Fruit fly (Drosophila melanogaster) whole organism, embryonic: ENCODE results near the gene SkpE.

Experiments used
- Asciz ChIP-seq: fragments of 200-800 bp; sonication (Bioruptor generic); optimal IDR thresholded peaks from 2 replicates; lab custom pipeline; 2017; ENCODE audit warnings: missing biosample characterization, mild to moderate bottlenecking, missing genetic modification characterization, missing genetic modification reagents
- Blimp-1 ChIP-seq: fragments of 200-800 bp; sonication (Bioruptor generic); optimal IDR thresholded peaks from 3 replicates; lab custom pipeline; 2018; ENCODE audit warnings: missing biosample characterization, missing genetic modification characterization, mild to moderate bottlenecking, moderate library complexity, missing genetic modification reagents
- CG11247 ChIP-seq: fragments of 200-800 bp; sonication (Bioruptor generic); IDR thresholded peaks from 2 replicates; pipeline ENCODE4 v1.3.6; 2022; ENCODE audit warnings: missing biosample characterization, missing genetic modification characterization
- CG30020 ChIP-seq: fragments of 200-800 bp; optimal IDR thresholded peaks from 2 replicates; lab custom pipeline; 2019; ENCODE audit warnings: missing biosample characterization, mild to moderate bottlenecking, missing genetic modification characterization, moderate library complexity
- CG34224 ChIP-seq: fragments of 200-800 bp; sonication (Bioruptor generic); IDR thresholded peaks from 3 replicates; pipeline ENCODE4 v1.3.6; 2022; ENCODE audit warnings: missing biosample characterization, missing genetic modification characterization; ENCODE audit not compliant: partially characterized antibody
- CG3847 ChIP-seq: fragments of 200-800 bp; sonication (Bioruptor generic); IDR thresholded peaks from 2 replicates; pipeline ENCODE4 v1.3.6; 2022; ENCODE audit warnings: missing biosample characterization, missing genetic modification characterization
- CG4424 ChIP-seq: fragments of 200-800 bp; sonication (Bioruptor generic); optimal IDR thresholded peaks from 3 replicates; lab custom pipeline; 2016; ENCODE audit warnings: missing biosample characterization, missing genetic modification characterization
- CG7271 ChIP-seq: fragments of 200-800 bp; sonication (Bioruptor generic); optimal IDR thresholded peaks from 2 replicates; lab custom pipeline; 2018; ENCODE audit warnings: missing biosample characterization, mild to moderate bottlenecking, missing genetic modification characterization, moderate library complexity
- CG8089 ChIP-seq: fragments of 200-800 bp; sonication (Bioruptor generic); optimal IDR thresholded peaks from 3 replicates; lab custom pipeline; 2016; ENCODE audit warnings: missing biosample characterization, missing genetic modification characterization
- CG8765 ChIP-seq: fragments of 200-800 bp; sonication (Bioruptor generic); IDR thresholded peaks from 2 replicates; pipeline ENCODE4 v1.3.6; 2022; ENCODE audit warnings: missing biosample characterization, missing genetic modification characterization
- CG9609 ChIP-seq: fragments of 200-800 bp; sonication (Bioruptor generic); optimal IDR thresholded peaks from 3 replicates; lab custom pipeline; 2016; ENCODE audit warnings: missing biosample characterization, missing genetic modification characterization
- D ChIP-seq, 2 experiments: fragments of 200-800 bp in 1 of 2; fragments of >200 bp in 1 of 2; sonication (Bioruptor generic) in 1 of 2; optimal IDR thresholded peaks; 2 replicates in 1 of 2; 3 replicates in 1 of 2; lab custom pipeline; 2017; ENCODE audit warnings: mild to moderate bottlenecking in 1 of 2, missing biosample characterization in 1 of 2, missing genetic modification characterization in 1 of 2, missing genetic modification reagents in 1 of 2
- Dad ChIP-seq: fragments of 200-800 bp; sonication (Bioruptor generic); optimal IDR thresholded peaks from 3 replicates; lab custom pipeline; 2016; ENCODE audit warnings: missing biosample characterization, missing genetic modification characterization
- Dfd ChIP-seq, 2 experiments: fragments of >200 bp; optimal IDR thresholded peaks; 2 replicates each; lab custom pipeline; 2017; ENCODE audit warnings: missing biosample characterization in 2 of 2, missing genetic modification characterization in 2 of 2
- Dip3 ChIP-seq: fragments of 200-800 bp; sonication (Bioruptor generic); optimal IDR thresholded peaks from 3 replicates; lab custom pipeline; 2016; ENCODE audit warnings: missing biosample characterization, missing genetic modification characterization
- Ets65A ChIP-seq: fragments of 200-800 bp; sonication (Bioruptor generic); peaks from one replicate; lab custom pipeline; 2016; ENCODE audit warnings: missing biosample characterization, missing genetic modification characterization
- HLH4C ChIP-seq: fragments of 200-800 bp; sonication (Bioruptor generic); IDR thresholded peaks from 3 replicates; pipeline ENCODE4 v1.3.6; 2022; ENCODE audit warnings: missing biosample characterization, missing genetic modification characterization; ENCODE audit not compliant: partially characterized antibody
- MTF-1 ChIP-seq: fragments of 200-800 bp; sonication (Bioruptor generic); optimal IDR thresholded peaks from 2 replicates; lab custom pipeline; 2018; ENCODE audit warnings: missing biosample characterization, mild to moderate bottlenecking, missing genetic modification characterization, borderline replicate concordance
- Myb ChIP-seq: fragments of 200-800 bp; sonication (Bioruptor generic); optimal IDR thresholded peaks from 2 replicates; lab custom pipeline; 2016; ENCODE audit warnings: missing biosample characterization, missing genetic modification characterization
- Nf-YA ChIP-seq: fragments of 200-800 bp; sonication (Bioruptor generic); IDR thresholded peaks from 2 replicates; pipeline ENCODE4 v1.3.6; 2022; ENCODE audit warnings: missing biosample characterization, missing genetic modification characterization
- Oli ChIP-seq: fragments of 200-800 bp; sonication (Bioruptor generic); optimal IDR thresholded peaks from 2 replicates; lab custom pipeline; 2018; ENCODE audit warnings: missing biosample characterization, mild to moderate bottlenecking, missing genetic modification characterization, moderate library complexity
- Sin3A ChIP-seq: fragments of >200 bp; optimal IDR thresholded peaks from 2 replicates; lab custom pipeline; 2018
- Stat92E ChIP-seq, 3 experiments: fragments of >200 bp in 2 of 3; fragments of 200-800 bp in 1 of 3; sonication (Bioruptor generic) in 1 of 3; optimal IDR thresholded peaks; 2 replicates each; lab custom pipeline; 2017 to 2019; ENCODE audit warnings: missing biosample characterization in 3 of 3, missing genetic modification characterization in 3 of 3, mild to moderate bottlenecking in 1 of 3, moderate library complexity in 1 of 3
- Vsx1 ChIP-seq: fragments of 200-800 bp; sonication (Bioruptor generic); optimal IDR thresholded peaks from 2 replicates; lab custom pipeline; 2017; ENCODE audit warnings: missing biosample characterization, mild to moderate bottlenecking, missing genetic modification characterization, missing genetic modification reagents
- Xrp1 ChIP-seq: fragments of 200-800 bp; sonication (Bioruptor generic); IDR thresholded peaks from 2 replicates; pipeline ENCODE4 v1.3.6; 2022; ENCODE audit warnings: missing biosample characterization, missing genetic modification characterization
- ac ChIP-seq: fragments of 200-800 bp; sonication (Bioruptor generic); optimal IDR thresholded peaks from 3 replicates; lab custom pipeline; 2017; ENCODE audit warnings: missing biosample characterization, mild to moderate bottlenecking, missing genetic modification characterization
- ash1 ChIP-seq: fragments of 200-800 bp; sonication (Bioruptor generic); optimal IDR thresholded peaks from 2 replicates; lab custom pipeline; 2018; ENCODE audit warnings: missing biosample characterization, mild to moderate bottlenecking, missing genetic modification characterization
- az2 ChIP-seq: fragments of 200-800 bp; sonication (Bioruptor generic); optimal IDR thresholded peaks from 3 replicates; lab custom pipeline; 2016; ENCODE audit warnings: missing biosample characterization, missing genetic modification characterization
- cg ChIP-seq: fragments of 200-800 bp; sonication (Bioruptor generic); optimal IDR thresholded peaks from 3 replicates; lab custom pipeline; 2019; ENCODE audit warnings: missing biosample characterization, mild to moderate bottlenecking, missing genetic modification characterization, moderate library complexity
- chif ChIP-seq, 2 experiments: fragments of 200-800 bp; sonication (Bioruptor generic); optimal IDR thresholded peaks; 3 replicates each; lab custom pipeline; 2016; ENCODE audit warnings: missing biosample characterization in 2 of 2, missing genetic modification characterization in 2 of 2
- dimm ChIP-seq: fragments of 200-800 bp; sonication (Bioruptor generic); IDR thresholded peaks from 2 replicates; pipeline ENCODE4 v1.3.6; 2022; ENCODE audit warnings: missing biosample characterization, missing genetic modification characterization
- eve ChIP-seq, 2 experiments: fragments of >200 bp; optimal IDR thresholded peaks; 2 replicates each; lab custom pipeline; 2017; ENCODE audit warnings: missing biosample characterization in 2 of 2, missing genetic modification characterization in 2 of 2
- ftz-f1 ChIP-seq: fragments of 200-800 bp; sonication (Bioruptor generic); optimal IDR thresholded peaks from 2 replicates; lab custom pipeline; 2016; ENCODE audit warnings: missing biosample characterization, missing genetic modification characterization
- gem ChIP-seq: fragments of 200-800 bp; sonication (Bioruptor generic); optimal IDR thresholded peaks from 2 replicates; lab custom pipeline; 2019; ENCODE audit warnings: missing biosample characterization, mild to moderate bottlenecking, missing genetic modification characterization, moderate library complexity
- gfzf ChIP-seq: fragments of 200-800 bp; sonication (Bioruptor generic); optimal IDR thresholded peaks from 2 replicates; lab custom pipeline; 2016; ENCODE audit warnings: missing biosample characterization, mild to moderate bottlenecking, missing genetic modification characterization, moderate library complexity
- h ChIP-seq: fragments of >200 bp; optimal IDR thresholded peaks from 2 replicates; lab custom pipeline; 2017
- ind ChIP-seq: fragments of 200-800 bp; sonication (Bioruptor generic); optimal IDR thresholded peaks from 3 replicates; lab custom pipeline; 2016; ENCODE audit warnings: missing biosample characterization, missing genetic modification characterization
- inv ChIP-seq: fragments of 200-800 bp; sonication (Bioruptor generic); IDR thresholded peaks from 2 replicates; pipeline ENCODE4 v1.3.6; 2022; ENCODE audit warnings: missing biosample characterization, missing genetic modification characterization; ENCODE audit not compliant: partially characterized antibody
- lmd ChIP-seq: fragments of 200-800 bp; sonication (Bioruptor generic); IDR thresholded peaks from 2 replicates; pipeline ENCODE4 v1.3.6; 2022; ENCODE audit warnings: missing biosample characterization, missing genetic modification characterization
- luna ChIP-seq: fragments of 200-800 bp; sonication (Bioruptor generic); optimal IDR thresholded peaks from 2 replicates; lab custom pipeline; 2016; ENCODE audit warnings: missing biosample characterization, missing genetic modification characterization
- odd ChIP-seq: fragments of 200-800 bp; sonication (Bioruptor generic); optimal IDR thresholded peaks from 2 replicates; lab custom pipeline; 2017; ENCODE audit warnings: missing biosample characterization, mild to moderate bottlenecking, missing genetic modification characterization
- pb ChIP-seq: fragments of 200-800 bp; sonication (Bioruptor generic); optimal IDR thresholded peaks from 3 replicates; lab custom pipeline; 2016; ENCODE audit warnings: missing biosample characterization, missing genetic modification characterization
- psq ChIP-seq: fragments of 200-800 bp; sonication (Bioruptor generic); optimal IDR thresholded peaks from 2 replicates; lab custom pipeline; 2017; ENCODE audit warnings: missing biosample characterization, missing genetic modification characterization
- pzg ChIP-seq: fragments of 200-800 bp; sonication (Bioruptor generic); optimal IDR thresholded peaks from 3 replicates; lab custom pipeline; 2018; ENCODE audit warnings: missing biosample characterization, mild to moderate bottlenecking, missing genetic modification characterization, moderate library complexity
- slou ChIP-seq: fragments of 200-800 bp; sonication (Bioruptor generic); optimal IDR thresholded peaks from 3 replicates; lab custom pipeline; 2016; ENCODE audit warnings: missing biosample characterization, missing genetic modification characterization
- ssp ChIP-seq: fragments of 200-800 bp; sonication (Bioruptor generic); IDR thresholded peaks from 2 replicates; pipeline ENCODE4 v1.3.6; 2022; ENCODE audit warnings: missing biosample characterization, missing genetic modification characterization
- stc ChIP-seq: fragments of 200-800 bp; sonication (Bioruptor generic); IDR thresholded peaks from 2 replicates; pipeline ENCODE4 v1.3.6; 2022; ENCODE audit warnings: missing biosample characterization, missing genetic modification characterization
- tap ChIP-seq: fragments of 200-800 bp; optimal IDR thresholded peaks from 3 replicates; lab custom pipeline; 2019; ENCODE audit warnings: missing biosample characterization, mild to moderate bottlenecking, missing genetic modification characterization, moderate library complexity
- tgo ChIP-seq: fragments of 200-800 bp; sonication (Bioruptor generic); IDR thresholded peaks from 3 replicates; pipeline ENCODE4 v1.3.6; 2022; ENCODE audit warnings: missing biosample characterization, missing genetic modification characterization
- zen ChIP-seq: fragments of 200-800 bp; sonication (Bioruptor generic); optimal IDR thresholded peaks from 3 replicates; lab custom pipeline; 2018; ENCODE audit warnings: missing biosample characterization, mild to moderate bottlenecking, missing genetic modification characterization, moderate library complexity

The SkpE gene

dm6 chrX:19865389-19866144 lies 41.7 kb upstream of the SkpE start, which contains the start of gene THADA (continued):
- TF ChIP-seq odd (GFP tag; lab: Kevin White, UChicago) (no peak), psq (GFP tag; lab: Kevin White, UChicago) (no peak), CG11247 (no peak), dimm (GFP tag; lab: Robert Waterston, UW) (no peak), Ets65A (no peak), Sin3A (lab: Kevin White, UChicago) (peak; percentile 83), ind (no peak), cg (GFP tag; lab: Kevin White, UChicago) (no peak), Nf-YA (GFP tag; lab: Robert Waterston, UW) (no peak), h (no peak), ac (no peak), tgo (GFP tag; lab: Robert Waterston, UW) (peak; percentile 21; the same call in 1 of the 3 replicates), CG30020 (tag; lab: Kevin White, UChicago) (no peak), gem (tag; lab: Kevin White, UChicago) (no peak), Dad (GFP tag; lab: Kevin White, UChicago) (no peak), CG7271 (no peak), CG9609 (GFP tag; lab: Kevin White, UChicago) (peak; percentile 29), inv (GFP tag; lab: Robert Waterston, UW) (peak; percentile 94), pb (GFP tag; lab: Kevin White, UChicago) (no peak), CG3847 (GFP tag; lab: Robert Waterston, UW) (peak; percentile 82), Xrp1 (GFP tag; lab: Robert Waterston, UW) (0 out of 2 replicates have a peak, but pooled peaks have one; percentile 39), luna (GFP tag; lab: Kevin White, UChicago) (peak; percentile 1), Myb (GFP tag; lab: Kevin White, UChicago) (peak; percentile 76), D (optimal IDR thresholded peaks at IDR 0.05; lab: Kevin White, UChicago) (no peak), D (GFP tag; optimal IDR thresholded peaks at IDR 0.05; lab: Kevin White, UChicago) (no peak), stc (GFP tag; lab: Robert Waterston, UW) (no peak), chif (GFP tag; optimal IDR thresholded peaks at IDR 0.05; lab: Kevin White, UChicago) (peak; percentile 20 to 23), az2 (GFP tag; lab: Kevin White, UChicago) (peak; percentile 26), CG8089 (GFP tag; lab: Kevin White, UChicago) (no peak), eve (GFP tag; optimal IDR thresholded peaks at IDR 0.05; lab: Kevin White, UChicago) (no peak), gfzf (GFP tag; lab: Kevin White, UChicago) (peak; percentile 56), zen (tag; lab: Kevin White, UChicago) (peak; percentile 1), HLH4C (peak; percentile 81), pzg (peak; percentile 98), Oli (tag; lab: Kevin White, UChicago) (peak; percentile 23), CG8765 (GFP tag; lab: Robert Waterston, UW) (peak; percentile 34; the same call in 1 of the 2 replicates), lmd (GFP tag; lab: Robert Waterston, UW) (no peak), tap (tag; lab: Kevin White, UChicago) (no peak), Asciz (GFP tag; lab: Kevin White, UChicago) (no peak), CG34224 (GFP tag; lab: Robert Waterston, UW) (peak; percentile 80; the same call in 2 of the 3 replicates), Vsx1 (GFP tag; lab: Kevin White, UChicago) (no peak), ftz-f1 (GFP tag; lab: Kevin White, UChicago) (peak; percentile 16), Blimp-1 (GFP tag; lab: Kevin White, UChicago) (no peak), CG4424 (no peak), Dfd (GFP tag; optimal IDR thresholded peaks at IDR 0.05; lab: Kevin White, UChicago) (no peak), ssp (GFP tag; lab: Robert Waterston, UW) (no peak; the same call in 1 of the 2 replicates), MTF-1 (GFP tag; lab: Kevin White, UChicago) (peak; percentile 92), ash1 (no peak), slou (GFP tag; lab: Kevin White, UChicago) (no peak), Dip3 (GFP tag; lab: Kevin White, UChicago) (peak; percentile 85), Stat92E (GFP tag; optimal IDR thresholded peaks at IDR 0.05; lab: Kevin White, UChicago) (no peak)
